Worm (Caenorhabditis elegans): ENCODE data around the gene ZK632.4.
A peak's percentile ranks its signal among the peaks of the same experiment; 100 is the strongest.

The ZK632.4 gene

ce11 chrIII:9762093-9762748, 45.0 kb downstream of the ZK632.4 start, which contains the start of gene gcc-2 (continued):
- TF ChIP-seq egl-44 (GFP tag; IDR thresholded peaks at IDR 0.05): no peak
- no peak for TF ChIP-seq zfh-2 (GFP tag; conservative IDR thresholded peaks at IDR 0.05)
- TF ChIP-seq ztf-18 (tag; optimal IDR thresholded peaks at IDR 0.05): no peak
- no peak for TF ChIP-seq akir-1 (GFP tag; optimal IDR thresholded peaks at IDR 0.05)
- TF ChIP-seq pha-4 (tag; optimal IDR thresholded peaks at IDR 0.05): no peak
- peak; percentile 34 for TF ChIP-seq snpc-3.4 (tag; optimal IDR thresholded peaks at IDR 0.05)
- TF ChIP-seq mes-4 (tag; optimal IDR thresholded peaks at IDR 0.05): no peak
- no peak for TF ChIP-seq hlh-12 (tag; optimal IDR thresholded peaks at IDR 0.05)
- no peak for TF ChIP-seq nfya-2 (GFP tag; IDR thresholded peaks at IDR 0.05)
- peak; percentile 50 for TF ChIP-seq madf-8 (GFP tag; conservative IDR thresholded peaks at IDR 0.05)
- TF ChIP-seq B0035.1 (tag; optimal IDR thresholded peaks at IDR 0.05): no peak
- no peak for TF ChIP-seq hrde-1 (tag; optimal IDR thresholded peaks at IDR 0.05; ENCODE audit: borderline replicate concordance)
- TF ChIP-seq D2030.7 (GFP tag; IDR thresholded peaks at IDR 0.05): no peak
- TF ChIP-seq ztf-3 (GFP tag; optimal IDR thresholded peaks at IDR 0.05): no peak
- TF ChIP-seq xnd-1 (tag; optimal IDR thresholded peaks at IDR 0.05): peak; percentile 64
- no peak for TF ChIP-seq hmg-1.2 (GFP tag; IDR thresholded peaks at IDR 0.05)
- no peak for TF ChIP-seq F22D6.2 (tag; optimal IDR thresholded peaks at IDR 0.05)
- no peak for TF ChIP-seq dpl-1 (GFP tag; optimal IDR thresholded peaks at IDR 0.05)
- TF ChIP-seq madf-6 (GFP tag; IDR thresholded peaks at IDR 0.05): peak; percentile 76
- no peak for TF ChIP-seq hmg-20 (GFP tag; IDR thresholded peaks at IDR 0.05)
- no peak for TF ChIP-seq ceh-27 (GFP tag; optimal IDR thresholded peaks at IDR 0.05)
- TF ChIP-seq cebp-2 (GFP tag; IDR thresholded peaks at IDR 0.05): no peak
- TF ChIP-seq tbx-9 (tag; optimal IDR thresholded peaks at IDR 0.05; ENCODE audit: borderline replicate concordance): no peak
- peak; percentile 79 for TF ChIP-seq lsl-1 (GFP tag; optimal IDR thresholded peaks at IDR 0.05)
- no peak for TF ChIP-seq T07F8.4 (tag; optimal IDR thresholded peaks at IDR 0.05)
- TF ChIP-seq atf-7 (tag; optimal IDR thresholded peaks at IDR 0.05): no peak
- no peak for TF ChIP-seq lin-35 (GFP tag; optimal IDR thresholded peaks at IDR 0.05)
- no peak for TF ChIP-seq chd-7 (tag; optimal IDR thresholded peaks at IDR 0.05)
- TF ChIP-seq him-1 (tag; optimal IDR thresholded peaks at IDR 0.05): no peak
- TF ChIP-seq F57A8.1 (GFP tag; optimal IDR thresholded peaks at IDR 0.05): no peak
- no peak for TF ChIP-seq madf-10 (tag; optimal IDR thresholded peaks at IDR 0.05)
- TF ChIP-seq die-1 (tag; optimal IDR thresholded peaks at IDR 0.05): no peak
- TF ChIP-seq egl-18 (GFP tag; IDR thresholded peaks at IDR 0.05): no peak
- TF ChIP-seq ccch-3 (GFP tag; optimal IDR thresholded peaks at IDR 0.05): no peak
- no peak for TF ChIP-seq nhr-90 (tag; optimal IDR thresholded peaks at IDR 0.05)
- no peak for TF ChIP-seq cebp-1 (GFP tag; IDR thresholded peaks at IDR 0.05)
- no peak for TF ChIP-seq cebp-1 (tag; optimal IDR thresholded peaks at IDR 0.05)
- TF ChIP-seq Y67H2A.10 (GFP tag; conservative IDR thresholded peaks at IDR 0.05): no peak
- TF ChIP-seq F23B12.7 (tag; optimal IDR thresholded peaks at IDR 0.05; ENCODE audit: insufficient read depth): no peak
- no peak for TF ChIP-seq snpc-4 (GFP tag; optimal IDR thresholded peaks at IDR 0.05)
- TF ChIP-seq snpc-4 (tag; optimal IDR thresholded peaks at IDR 0.05): no peak
- no peak for TF ChIP-seq lsy-27 (tag; optimal IDR thresholded peaks at IDR 0.05; ENCODE audit: borderline replicate concordance, insufficient read depth)
- no peak for TF ChIP-seq ztf-26 (tag; optimal IDR thresholded peaks at IDR 0.05)

Data from whole organism, young adult.